Fruit fly (Drosophila melanogaster) whole organism, embryonic: Measurements from ENCODE around the gene CG43245.

Experiments
- Adf1 ChIP-seq: fragments of 200-800 bp; sonication (Bioruptor generic); IDR thresholded peaks from 2 replicates; pipeline ENCODE4 v1.3.6; 2022; ENCODE audit warnings: missing biosample characterization, missing genetic modification characterization
- Antp ChIP-seq: fragments of 200-800 bp; sonication (Bioruptor generic); optimal IDR thresholded peaks from 3 replicates; lab custom pipeline; 2016; ENCODE audit warnings: missing biosample characterization, missing genetic modification characterization
- Atf-2 ChIP-seq: fragments of 200-800 bp; sonication (Bioruptor generic); optimal IDR thresholded peaks from 2 replicates; lab custom pipeline; 2016; ENCODE audit warnings: missing biosample characterization, missing genetic modification characterization
- Bdp1 ChIP-seq: fragments of 200-800 bp; sonication (Bioruptor generic); optimal IDR thresholded peaks from 3 replicates; lab custom pipeline; 2016; ENCODE audit warnings: missing biosample characterization, missing genetic modification characterization
- Bgb ChIP-seq: fragments of 200-800 bp; sonication (Bioruptor generic); IDR thresholded peaks from 2 replicates; pipeline ENCODE4 v1.3.6; 2022; ENCODE audit warnings: missing biosample characterization, missing genetic modification characterization; ENCODE audit not compliant: partially characterized antibody
- CG10209 ChIP-seq: fragments of 200-800 bp; sonication (Bioruptor generic); optimal IDR thresholded peaks from 3 replicates; lab custom pipeline; 2017; ENCODE audit warnings: missing biosample characterization, mild to moderate bottlenecking, missing genetic modification characterization, missing genetic modification reagents
- CG10267 ChIP-seq: fragments of 200-800 bp; sonication (Bioruptor generic); optimal IDR thresholded peaks from 2 replicates; lab custom pipeline; 2018; ENCODE audit warnings: missing biosample characterization, mild to moderate bottlenecking, missing genetic modification characterization, moderate library complexity
- CG10431 ChIP-seq: fragments of 200-800 bp; sonication (Bioruptor generic); optimal IDR thresholded peaks from 3 replicates; lab custom pipeline; 2018; ENCODE audit warnings: missing biosample characterization, mild to moderate bottlenecking, missing genetic modification characterization
- CG12071 ChIP-seq: fragments of 200-800 bp; sonication (Bioruptor generic); optimal IDR thresholded peaks from 3 replicates; lab custom pipeline; 2018; ENCODE audit warnings: missing biosample characterization, mild to moderate bottlenecking, missing genetic modification characterization
- CG13287 ChIP-seq: fragments of 200-800 bp; sonication (Bioruptor generic); IDR thresholded peaks from 2 replicates; pipeline ENCODE4 v1.3.6; 2022; ENCODE audit warnings: missing biosample characterization, missing genetic modification characterization; ENCODE audit not compliant: partially characterized antibody
- CG14441 ChIP-seq: fragments of 200-800 bp; sonication (Bioruptor generic); IDR thresholded peaks from 2 replicates; pipeline ENCODE4 v1.3.6; 2022; ENCODE audit warnings: missing biosample characterization, missing genetic modification characterization
- CG15601 ChIP-seq: fragments of 200-800 bp; sonication (Bioruptor generic); optimal IDR thresholded peaks from 3 replicates; lab custom pipeline; 2019; ENCODE audit warnings: missing biosample characterization, mild to moderate bottlenecking, missing genetic modification characterization, moderate library complexity
- CG16815 ChIP-seq: fragments of 200-800 bp; sonication (Bioruptor generic); optimal IDR thresholded peaks from 3 replicates; lab custom pipeline; 2017; ENCODE audit warnings: missing biosample characterization, mild to moderate bottlenecking, missing genetic modification characterization
- CG30431 ChIP-seq: fragments of 200-800 bp; sonication (Bioruptor generic); optimal IDR thresholded peaks from 2 replicates; lab custom pipeline; 2017; ENCODE audit warnings: missing biosample characterization, missing genetic modification characterization
- CG3065 ChIP-seq: fragments of 200-800 bp; sonication (Bioruptor generic); optimal IDR thresholded peaks from 2 replicates; lab custom pipeline; 2016; ENCODE audit warnings: missing biosample characterization, missing genetic modification characterization
- CG31441 ChIP-seq: fragments of 200-800 bp; sonication (Bioruptor generic); IDR thresholded peaks from 2 replicates; pipeline ENCODE4 v1.3.6; 2022; ENCODE audit warnings: missing biosample characterization, missing genetic modification characterization
- CG3163 ChIP-seq: fragments of 200-800 bp; sonication (Bioruptor generic); optimal IDR thresholded peaks from 3 replicates; lab custom pipeline; 2016; ENCODE audit warnings: missing biosample characterization, missing genetic modification characterization
- CG3281 ChIP-seq: fragments of 200-800 bp; sonication (Bioruptor generic); optimal IDR thresholded peaks from 3 replicates; lab custom pipeline; 2017; ENCODE audit warnings: missing biosample characterization, mild to moderate bottlenecking, missing genetic modification characterization
- CG3726 ChIP-seq: fragments of 200-800 bp; sonication (Bioruptor generic); IDR thresholded peaks from 3 replicates; pipeline ENCODE4, ENCODE4 v1.3.6; 2022; ENCODE audit warnings: missing biosample characterization, missing genetic modification characterization
- CG4617 ChIP-seq: fragments of 200-800 bp; sonication (Bioruptor generic); optimal IDR thresholded peaks from 3 replicates; lab custom pipeline; 2016; ENCODE audit warnings: missing biosample characterization, missing genetic modification characterization, borderline replicate concordance
- CG4730 ChIP-seq: fragments of 200-800 bp; sonication (Bioruptor generic); IDR thresholded peaks from 2 replicates; pipeline ENCODE4 v1.3.6; 2022; ENCODE audit warnings: missing biosample characterization, missing genetic modification characterization
- CG5180 ChIP-seq: fragments of 200-800 bp; sonication (Bioruptor generic); optimal IDR thresholded peaks from 3 replicates; lab custom pipeline; 2017; ENCODE audit warnings: missing biosample characterization, missing genetic modification characterization, mild to moderate bottlenecking, moderate library complexity, missing genetic modification reagents
- Chrac-16 ChIP-seq: fragments of 200-800 bp; sonication (Bioruptor generic); optimal IDR thresholded peaks from 3 replicates; lab custom pipeline; 2016; ENCODE audit warnings: missing biosample characterization, missing genetic modification characterization
- Dbx ChIP-seq: fragments of 200-800 bp; sonication (Bioruptor generic); IDR thresholded peaks from 3 replicates; pipeline ENCODE4 v1.3.6; 2022; ENCODE audit warnings: missing biosample characterization, missing genetic modification characterization
- Dref ChIP-seq: fragments of 200-800 bp; sonication (Bioruptor generic); IDR thresholded peaks from 2 replicates; pipeline ENCODE4 v1.3.6; 2022; ENCODE audit warnings: missing biosample characterization, missing genetic modification characterization
- HLHmδ ChIP-seq: fragments of 200-800 bp; sonication (Bioruptor generic); optimal IDR thresholded peaks from 2 replicates; lab custom pipeline; 2018; ENCODE audit warnings: missing biosample characterization, mild to moderate bottlenecking, missing genetic modification characterization, moderate library complexity
- Jarid2 ChIP-seq: fragments of 200-800 bp; sonication (Bioruptor generic); optimal IDR thresholded peaks from 3 replicates; lab custom pipeline; 2017; ENCODE audit warnings: mild to moderate bottlenecking, missing biosample characterization, missing genetic modification reagents, missing genetic modification characterization
- Taf1 ChIP-seq: fragments of 200-800 bp; sonication (Bioruptor generic); IDR thresholded peaks from 2 replicates; pipeline ENCODE4 v1.3.6; 2022; ENCODE audit warnings: missing biosample characterization, missing genetic modification characterization
- Usf ChIP-seq: fragments of 200-800 bp; sonication (Bioruptor generic); optimal IDR thresholded peaks from 2 replicates; lab custom pipeline; 2017; ENCODE audit warnings: missing genotype, missing biosample characterization, missing genetic modification characterization
- YL-1 ChIP-seq: fragments of 200-800 bp; sonication (Bioruptor generic); optimal IDR thresholded peaks from 3 replicates; lab custom pipeline; 2017; ENCODE audit warnings: missing biosample characterization, mild to moderate bottlenecking, missing genetic modification characterization
- ab ChIP-seq: fragments of 200-800 bp; sonication (Bioruptor generic); optimal IDR thresholded peaks from 2 replicates; lab custom pipeline; 2016; ENCODE audit warnings: missing biosample characterization, missing genetic modification characterization
- ac ChIP-seq: fragments of 200-800 bp; sonication (Bioruptor generic); optimal IDR thresholded peaks from 3 replicates; lab custom pipeline; 2017; ENCODE audit warnings: missing biosample characterization, mild to moderate bottlenecking, missing genetic modification characterization
- btn ChIP-seq: fragments of 200-800 bp; sonication (Bioruptor generic); optimal IDR thresholded peaks from 2 replicates; lab custom pipeline; 2016; ENCODE audit warnings: missing biosample characterization, missing genetic modification characterization
- crp ChIP-seq, 2 experiments: fragments of 200-800 bp; sonication (Bioruptor generic); optimal IDR thresholded peaks; 2 replicates in 1 of 2; 3 replicates in 1 of 2; lab custom pipeline; 2017; ENCODE audit warnings: missing biosample characterization in 2 of 2, missing genetic modification characterization in 2 of 2, mild to moderate bottlenecking in 1 of 2, moderate library complexity in 1 of 2
- cwo ChIP-seq: fragments of 200-800 bp; sonication (Bioruptor generic); optimal IDR thresholded peaks from 3 replicates; lab custom pipeline; 2017; ENCODE audit warnings: missing biosample characterization, missing genetic modification characterization, mild to moderate bottlenecking, moderate library complexity, missing genetic modification reagents
- disco-r ChIP-seq: fragments of 200-800 bp; sonication (Bioruptor generic); optimal IDR thresholded peaks from 2 replicates; lab custom pipeline; 2016; ENCODE audit warnings: missing biosample characterization, missing genetic modification characterization
- dm ChIP-seq: fragments of 200-800 bp; sonication (Bioruptor generic); optimal IDR thresholded peaks from 3 replicates; lab custom pipeline; 2016; ENCODE audit warnings: missing biosample characterization, missing genetic modification characterization
- ems ChIP-seq: fragments of 200-800 bp; sonication (Bioruptor generic); optimal IDR thresholded peaks from 3 replicates; lab custom pipeline; 2016; ENCODE audit warnings: missing biosample characterization, missing genetic modification characterization
- exex ChIP-seq: fragments of 200-800 bp; sonication (Bioruptor generic); optimal IDR thresholded peaks from 4 replicates; lab custom pipeline; 2018; ENCODE audit warnings: missing biosample characterization, mild to moderate bottlenecking, missing genetic modification characterization, moderate library complexity
- fd64A ChIP-seq: fragments of 200-800 bp; sonication (Bioruptor generic); optimal IDR thresholded peaks from 3 replicates; lab custom pipeline; 2018; ENCODE audit warnings: missing biosample characterization, mild to moderate bottlenecking, missing genetic modification characterization
- ftz-f1 ChIP-seq: fragments of 200-800 bp; sonication (Bioruptor generic); optimal IDR thresholded peaks from 2 replicates; lab custom pipeline; 2016; ENCODE audit warnings: missing biosample characterization, missing genetic modification characterization
- gce ChIP-seq: fragments of 200-800 bp; sonication (Bioruptor generic); IDR thresholded peaks from 3 replicates; pipeline ENCODE4 v1.3.6; 2022; ENCODE audit warnings: missing biosample characterization, missing genetic modification characterization
- gfzf ChIP-seq: fragments of 200-800 bp; sonication (Bioruptor generic); optimal IDR thresholded peaks from 2 replicates; lab custom pipeline; 2016; ENCODE audit warnings: missing biosample characterization, mild to moderate bottlenecking, missing genetic modification characterization, moderate library complexity
- gsb-n ChIP-seq: fragments of 200-800 bp; sonication (Bioruptor generic); optimal IDR thresholded peaks from 3 replicates; lab custom pipeline; 2018; ENCODE audit warnings: missing biosample characterization, mild to moderate bottlenecking, missing genetic modification characterization
- gt ChIP-seq: fragments of 200-800 bp; sonication (Bioruptor generic); IDR thresholded peaks from 2 replicates; pipeline ENCODE4 v1.3.6; 2022; ENCODE audit warnings: missing biosample characterization, missing genetic modification characterization
- pb ChIP-seq: fragments of 200-800 bp; sonication (Bioruptor generic); optimal IDR thresholded peaks from 3 replicates; lab custom pipeline; 2016; ENCODE audit warnings: missing biosample characterization, missing genetic modification characterization
- slbo ChIP-seq: fragments of 200-800 bp; sonication (Bioruptor generic); IDR thresholded peaks from 2 replicates; pipeline ENCODE4 v1.3.6; 2022; ENCODE audit warnings: missing biosample characterization, missing genetic modification characterization
- vnd ChIP-seq: fragments of 200-800 bp; sonication (Bioruptor generic); IDR thresholded peaks from 3 replicates; pipeline ENCODE4 v1.3.6; 2022; ENCODE audit warnings: missing biosample characterization, missing genetic modification characterization; ENCODE audit not compliant: partially characterized antibody
- wdn ChIP-seq: fragments of 200-800 bp; sonication (Bioruptor generic); IDR thresholded peaks from 2 replicates; pipeline ENCODE4 v1.3.6; 2022; ENCODE audit warnings: missing biosample characterization, missing genetic modification characterization

Gene CG43245

DNA sequence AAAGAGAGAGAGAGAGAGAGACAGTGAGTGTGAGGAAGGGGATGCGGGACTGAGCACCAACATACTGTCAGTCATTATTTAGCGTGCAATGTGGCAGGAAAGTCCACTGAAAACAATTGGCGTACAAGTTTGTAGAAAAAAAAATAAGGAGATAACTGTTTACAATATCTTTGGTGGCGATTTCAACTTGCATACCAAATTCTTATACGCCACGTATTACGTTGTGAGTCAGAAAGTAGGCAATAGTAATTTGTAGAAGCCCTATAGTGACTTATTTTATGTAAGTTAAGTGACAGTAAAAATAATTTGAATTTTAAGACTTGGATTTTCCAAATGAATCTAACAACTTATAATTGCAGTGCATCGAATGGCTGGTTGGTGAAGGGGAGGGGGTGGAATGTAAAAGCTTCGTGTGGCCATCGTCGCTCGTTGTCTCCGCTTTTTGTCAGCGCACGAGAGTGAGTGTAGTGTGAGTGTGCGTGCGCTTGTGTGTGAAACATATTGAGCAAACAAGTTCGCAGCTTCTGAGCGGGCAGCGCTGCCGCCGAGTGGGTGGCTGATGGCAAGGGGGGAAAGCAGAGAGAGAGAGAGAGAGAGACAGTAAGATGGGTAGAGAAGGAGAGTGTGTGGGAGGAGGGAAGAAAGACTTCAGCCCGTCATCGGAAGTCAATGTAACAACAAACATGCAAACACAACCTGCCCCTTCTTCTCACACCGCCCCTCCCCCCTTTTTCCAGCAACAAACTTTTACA, 31.9 kb upstream of the CG43245 start (continued):
- TF ChIP-seq CG15601: peak; percentile 85
- TF ChIP-seq crp (GFP tag; optimal IDR thresholded peaks at IDR 0.05; lab: Kevin White, UChicago): peak in 1 of 2 experiments; percentile 55
- peak; percentile 87 for TF ChIP-seq CG10267
- TF ChIP-seq CG31441 (GFP tag; lab: Robert Waterston, UW): peak; percentile 78
- peak; percentile 70 for TF ChIP-seq CG10431 (GFP tag; lab: Kevin White, UChicago)
- TF ChIP-seq vnd (GFP tag; lab: Robert Waterston, UW): no peak
- peak; percentile 80 for TF ChIP-seq CG3163 (GFP tag; lab: Kevin White, UChicago)
- TF ChIP-seq cwo (GFP tag; lab: Kevin White, UChicago): peak; percentile 95
- TF ChIP-seq CG5180 (GFP tag; lab: Kevin White, UChicago): peak; percentile 97
- TF ChIP-seq Atf-2 (GFP tag; lab: Kevin White, UChicago): peak; percentile 89
- peak; percentile 38 for TF ChIP-seq HLHmδ (GFP tag; lab: Kevin White, UChicago)
- no peak for TF ChIP-seq CG13287 (GFP tag; lab: Robert Waterston, UW)
- TF ChIP-seq CG4730 (GFP tag; lab: Robert Waterston, UW): peak; percentile 86
- TF ChIP-seq Usf (GFP tag; lab: Kevin White, UChicago): peak; percentile 69
- TF ChIP-seq ac (GFP tag; lab: Kevin White, UChicago): peak; percentile 47
- peak; percentile 92 for TF ChIP-seq CG10209 (GFP tag; lab: Kevin White, UChicago)
- TF ChIP-seq Dref (GFP tag; lab: Robert Waterston, UW): no peak
- TF ChIP-seq CG3726 (GFP tag; lab: Robert Waterston, UW): peak; percentile 93
- TF ChIP-seq CG12071 (GFP tag; lab: Kevin White, UChicago): peak; percentile 94
- peak; percentile 84 for TF ChIP-seq Chrac-16 (GFP tag; lab: Kevin White, UChicago)
- peak; percentile 68; the same call in 1 of the 3 replicates for TF ChIP-seq gce (GFP tag; lab: Robert Waterston, UW)
- TF ChIP-seq CG4617 (GFP tag; lab: Kevin White, UChicago): peak; percentile 68
- peak; percentile 23 for TF ChIP-seq ftz-f1 (GFP tag; lab: Kevin White, UChicago)
- TF ChIP-seq YL-1 (GFP tag; lab: Kevin White, UChicago): peak; percentile 52
- TF ChIP-seq CG30431 (GFP tag; lab: Kevin White, UChicago): peak; percentile 69
- TF ChIP-seq disco-r (GFP tag; lab: Kevin White, UChicago): peak; percentile 90
- peak; percentile 41 for TF ChIP-seq exex (tag; lab: Kevin White, UChicago)
- TF ChIP-seq CG14441: peak; percentile 98
- TF ChIP-seq wdn (GFP tag; lab: Robert Waterston, UW): peak; percentile 62; the same call in 1 of the 2 replicates
- TF ChIP-seq CG16815 (GFP tag; lab: Kevin White, UChicago): peak; percentile 75
- TF ChIP-seq Bgb (GFP tag; lab: Robert Waterston, UW): peak; percentile 32; the same call in 1 of the 2 replicates
- TF ChIP-seq Bdp1 (GFP tag; lab: Kevin White, UChicago): peak; percentile 73
- TF ChIP-seq gt (GFP tag; lab: Robert Waterston, UW): peak; percentile 67; the same call in 1 of the 2 replicates
- TF ChIP-seq pb (GFP tag; lab: Kevin White, UChicago): peak; percentile 90
- peak; percentile 83 for TF ChIP-seq ab (GFP tag; lab: Kevin White, UChicago)
- peak; percentile 92 for TF ChIP-seq ems (GFP tag; lab: Kevin White, UChicago)
- peak; percentile 61 for TF ChIP-seq CG3065 (GFP tag; lab: Kevin White, UChicago)
- peak; percentile 77 for TF ChIP-seq gsb-n
- peak; percentile 85 for TF ChIP-seq Taf1 (GFP tag; lab: Robert Waterston, UW)
- peak; percentile 90 for TF ChIP-seq slbo (GFP tag; lab: Robert Waterston, UW)
- TF ChIP-seq Antp (GFP tag; lab: Kevin White, UChicago): peak; percentile 90
- peak; percentile 96 for TF ChIP-seq CG3281 (GFP tag; lab: Kevin White, UChicago)
- TF ChIP-seq btn (GFP tag; lab: Kevin White, UChicago): peak; percentile 91
- TF ChIP-seq gfzf (GFP tag; lab: Kevin White, UChicago): peak; percentile 12
- TF ChIP-seq fd64A: peak; percentile 74
- TF ChIP-seq Jarid2: peak; percentile 74
- TF ChIP-seq dm (GFP tag; lab: Kevin White, UChicago): peak; percentile 81
- peak; percentile 94; the same call in 2 of the 3 replicates for TF ChIP-seq Dbx (GFP tag; lab: Robert Waterston, UW)
- TF ChIP-seq Adf1 (GFP tag; lab: Robert Waterston, UW): peak; percentile 98
